Fruit fly (Drosophila melanogaster) whole organism, embryonic: ENCODE measurements around the gene ci.
A peak's percentile ranks its signal among the peaks of the same experiment; 100 is the strongest.

Source experiments
- BEAF-32 ChIP-seq: fragments of 200-800 bp; sonication (Bioruptor generic); optimal IDR thresholded peaks from 3 replicates; lab custom pipeline; 2017; ENCODE audit warnings: missing biosample characterization, missing genetic modification characterization, mild to moderate bottlenecking, moderate library complexity, missing genetic modification reagents
- CG10543 ChIP-seq: fragments of 200-800 bp; sonication (Bioruptor generic); optimal IDR thresholded peaks from 3 replicates; lab custom pipeline; 2017; ENCODE audit warnings: missing biosample characterization, mild to moderate bottlenecking, missing genetic modification characterization, moderate library complexity
- CG11093 ChIP-seq: fragments of 200-800 bp; sonication (Bioruptor generic); IDR thresholded peaks from 3 replicates; pipeline ENCODE4 v1.3.6; 2022; ENCODE audit warnings: missing biosample characterization, missing genetic modification characterization
- CG12155 ChIP-seq: fragments of 200-800 bp; sonication (Bioruptor generic); optimal IDR thresholded peaks from 3 replicates; lab custom pipeline; 2016; ENCODE audit warnings: missing biosample characterization, missing genetic modification characterization
- CG13287 ChIP-seq: fragments of 200-800 bp; sonication (Bioruptor generic); IDR thresholded peaks from 2 replicates; pipeline ENCODE4 v1.3.6; 2022; ENCODE audit warnings: missing biosample characterization, missing genetic modification characterization; ENCODE audit not compliant: partially characterized antibody
- CG15011 ChIP-seq: fragments of 200-800 bp; sonication (Bioruptor generic); optimal IDR thresholded peaks from 3 replicates; lab custom pipeline; 2018; ENCODE audit warnings: missing biosample characterization, mild to moderate bottlenecking, missing genetic modification characterization
- CG17568 ChIP-seq: fragments of 200-800 bp; sonication (Bioruptor generic); optimal IDR thresholded peaks from 2 replicates; lab custom pipeline; 2018; ENCODE audit warnings: missing biosample characterization, mild to moderate bottlenecking, missing genetic modification characterization, moderate library complexity
- CG2712 ChIP-seq: fragments of 200-800 bp; optimal IDR thresholded peaks from 3 replicates; lab custom pipeline; 2019; ENCODE audit warnings: missing biosample characterization, mild to moderate bottlenecking, missing genetic modification characterization, moderate library complexity
- CG30403 ChIP-seq: fragments of 200-800 bp; sonication (Bioruptor generic); optimal IDR thresholded peaks from 3 replicates; lab custom pipeline; 2016; ENCODE audit warnings: missing biosample characterization, missing genetic modification characterization
- CG32767 ChIP-seq: fragments of 200-800 bp; sonication (Bioruptor generic); IDR thresholded peaks from 2 replicates; pipeline ENCODE4 v1.3.6; 2022; ENCODE audit warnings: missing biosample characterization, missing genetic modification characterization
- CG33213 ChIP-seq: fragments of 200-800 bp; sonication (Bioruptor generic); optimal IDR thresholded peaks from 3 replicates; lab custom pipeline; 2016; ENCODE audit warnings: missing biosample characterization, missing genetic modification characterization
- CG43689 ChIP-seq: fragments of 200-800 bp; sonication (Bioruptor generic); IDR thresholded peaks from 2 replicates; pipeline ENCODE4 v1.3.6; 2022; ENCODE audit warnings: missing biosample characterization, missing genetic modification characterization
- CG4730 ChIP-seq: fragments of 200-800 bp; sonication (Bioruptor generic); IDR thresholded peaks from 2 replicates; pipeline ENCODE4 v1.3.6; 2022; ENCODE audit warnings: missing biosample characterization, missing genetic modification characterization
- CG7271 ChIP-seq: fragments of 200-800 bp; sonication (Bioruptor generic); optimal IDR thresholded peaks from 2 replicates; lab custom pipeline; 2018; ENCODE audit warnings: missing biosample characterization, mild to moderate bottlenecking, missing genetic modification characterization, moderate library complexity
- CG8281 ChIP-seq: fragments of 200-800 bp; sonication (Bioruptor generic); optimal IDR thresholded peaks from 2 replicates; lab custom pipeline; 2018; ENCODE audit warnings: missing biosample characterization, mild to moderate bottlenecking, missing genetic modification characterization, moderate library complexity
- CG8924 ChIP-seq: fragments of 200-800 bp; optimal IDR thresholded peaks from 3 replicates; lab custom pipeline; 2019; ENCODE audit warnings: missing biosample characterization, mild to moderate bottlenecking, missing genetic modification characterization, moderate library complexity
- CG9437 ChIP-seq: fragments of 200-800 bp; sonication (Bioruptor generic); optimal IDR thresholded peaks from 2 replicates; lab custom pipeline; 2018; ENCODE audit warnings: missing biosample characterization, mild to moderate bottlenecking, missing genetic modification characterization
- Drgx ChIP-seq: fragments of 200-800 bp; sonication (Bioruptor generic); IDR thresholded peaks from 2 replicates; pipeline ENCODE4 v1.3.6; 2022; ENCODE audit warnings: missing biosample characterization, missing genetic modification characterization
- ERR ChIP-seq: fragments of 200-800 bp; sonication (Bioruptor generic); optimal IDR thresholded peaks from 2 replicates; lab custom pipeline; 2016; ENCODE audit warnings: missing biosample characterization, missing genetic modification characterization
- Eip74EF ChIP-seq, 2 experiments: fragments of 200-800 bp in 1 of 2; fragments of >200 bp in 1 of 2; sonication (Bioruptor generic) in 1 of 2; optimal IDR thresholded peaks; 2 replicates each; lab custom pipeline; 2017 to 2019; ENCODE audit warnings: missing biosample characterization in 2 of 2, missing genetic modification characterization in 2 of 2, mild to moderate bottlenecking in 1 of 2, moderate library complexity in 1 of 2
- Ets65A ChIP-seq: fragments of 200-800 bp; sonication (Bioruptor generic); peaks from one replicate; lab custom pipeline; 2016; ENCODE audit warnings: missing biosample characterization, missing genetic modification characterization
- GATAe ChIP-seq: fragments of 200-800 bp; sonication (Bioruptor generic); conservative IDR thresholded peaks from 2 replicates; pipeline ENCODE4 v1.3.6; 2022; ENCODE audit warnings: missing biosample characterization, missing genetic modification characterization
- HLH54F ChIP-seq: fragments of 200-800 bp; sonication (Bioruptor generic); optimal IDR thresholded peaks from 3 replicates; lab custom pipeline; 2016; ENCODE audit warnings: missing biosample characterization, missing genetic modification characterization
- Hand ChIP-seq: fragments of 200-800 bp; sonication (Bioruptor generic); optimal IDR thresholded peaks from 2 replicates; lab custom pipeline; 2017; ENCODE audit warnings: mild to moderate bottlenecking, missing biosample characterization, missing genetic modification reagents, missing genetic modification characterization
- Hey ChIP-seq: fragments of 200-800 bp; sonication (Bioruptor generic); optimal IDR thresholded peaks from 3 replicates; lab custom pipeline; 2018; ENCODE audit warnings: missing biosample characterization, mild to moderate bottlenecking, missing genetic modification characterization
- MTF-1 ChIP-seq: fragments of 200-800 bp; sonication (Bioruptor generic); optimal IDR thresholded peaks from 2 replicates; lab custom pipeline; 2018; ENCODE audit warnings: missing biosample characterization, mild to moderate bottlenecking, missing genetic modification characterization, borderline replicate concordance
- Nf-YC ChIP-seq: fragments of 200-800 bp; optimal IDR thresholded peaks from 3 replicates; lab custom pipeline; 2019; ENCODE audit warnings: missing biosample characterization, mild to moderate bottlenecking, missing genetic modification characterization, moderate library complexity
- PHDP ChIP-seq: fragments of 200-800 bp; sonication (Bioruptor generic); optimal IDR thresholded peaks from 3 replicates; lab custom pipeline; 2018; ENCODE audit warnings: missing biosample characterization, mild to moderate bottlenecking, missing genetic modification characterization, moderate library complexity
- Scr ChIP-seq: fragments of 200-800 bp; sonication (Bioruptor generic); IDR thresholded peaks from 2 replicates; pipeline ENCODE4 v1.3.6; 2022; ENCODE audit warnings: missing biosample characterization, missing genetic modification characterization; ENCODE audit not compliant: partially characterized antibody
- Tbp ChIP-seq: fragments of >200 bp; optimal IDR thresholded peaks from 2 replicates; lab custom pipeline; 2018; ENCODE audit warnings: missing biosample characterization, missing genetic modification characterization
- YL-1 ChIP-seq: fragments of 200-800 bp; sonication (Bioruptor generic); optimal IDR thresholded peaks from 3 replicates; lab custom pipeline; 2017; ENCODE audit warnings: missing biosample characterization, mild to moderate bottlenecking, missing genetic modification characterization
- ase ChIP-seq: fragments of 200-800 bp; sonication (Bioruptor generic); IDR thresholded peaks from 3 replicates; pipeline ENCODE4 v1.3.6; 2022; ENCODE audit warnings: missing biosample characterization, missing genetic modification characterization
- caup ChIP-seq: fragments of 200-800 bp; sonication (Bioruptor generic); optimal IDR thresholded peaks from 3 replicates; lab custom pipeline; 2017; ENCODE audit warnings: missing biosample characterization, mild to moderate bottlenecking, missing genetic modification characterization, moderate library complexity; ENCODE audit not compliant: severe bottlenecking
- chinmo ChIP-seq: fragments of 200-800 bp; sonication (Bioruptor generic); IDR thresholded peaks from 4 replicates; pipeline ENCODE4 v1.3.6; 2022; ENCODE audit warnings: missing biosample characterization, missing genetic modification characterization; ENCODE audit not compliant: partially characterized antibody
- chn ChIP-seq: fragments of 200-800 bp; sonication (Bioruptor generic); optimal IDR thresholded peaks from 2 replicates; lab custom pipeline; 2016; ENCODE audit warnings: missing biosample characterization, missing genetic modification characterization
- ci ChIP-seq: fragments of 200-800 bp; sonication (Bioruptor generic); IDR thresholded peaks from 3 replicates; pipeline ENCODE4 v1.3.6; 2022; ENCODE audit warnings: missing biosample characterization, missing genetic modification characterization
- corto ChIP-seq: fragments of 200-800 bp; sonication (Bioruptor generic); optimal IDR thresholded peaks from 2 replicates; lab custom pipeline; 2016; ENCODE audit warnings: missing biosample characterization, mild to moderate bottlenecking, missing genetic modification characterization, moderate library complexity
- dan ChIP-seq: fragments of 200-800 bp; sonication (Bioruptor generic); IDR thresholded peaks from 2 replicates; pipeline ENCODE4 v1.3.6; 2022; ENCODE audit warnings: missing biosample characterization, missing genetic modification characterization
- ems ChIP-seq: fragments of 200-800 bp; sonication (Bioruptor generic); optimal IDR thresholded peaks from 3 replicates; lab custom pipeline; 2016; ENCODE audit warnings: missing biosample characterization, missing genetic modification characterization
- esg ChIP-seq: fragments of 200-800 bp; sonication (Bioruptor generic); conservative IDR thresholded peaks from 2 replicates; pipeline ENCODE4 v1.3.6; 2022; ENCODE audit warnings: missing biosample characterization, missing genetic modification characterization
- insv ChIP-seq, 2 experiments: fragments of 200-800 bp; sonication (Bioruptor generic); optimal IDR thresholded peaks; 3 replicates each; lab custom pipeline; 2016 to 2018; ENCODE audit warnings: missing biosample characterization in 2 of 2, missing genetic modification characterization in 2 of 2
- inv ChIP-seq: fragments of 200-800 bp; sonication (Bioruptor generic); IDR thresholded peaks from 2 replicates; pipeline ENCODE4 v1.3.6; 2022; ENCODE audit warnings: missing biosample characterization, missing genetic modification characterization; ENCODE audit not compliant: partially characterized antibody
- ken ChIP-seq: fragments of 200-800 bp; sonication (Bioruptor generic); IDR thresholded peaks from 3 replicates; pipeline ENCODE4 v1.3.6; 2022; ENCODE audit warnings: missing biosample characterization, missing genetic modification characterization
- klu ChIP-seq: fragments of 200-800 bp; sonication (Bioruptor generic); IDR thresholded peaks from 2 replicates; pipeline ENCODE4 v1.3.6; 2022; ENCODE audit warnings: missing biosample characterization, missing genetic modification characterization
- nom ChIP-seq: fragments of 200-800 bp; sonication (Bioruptor generic); optimal IDR thresholded peaks from 2 replicates; lab custom pipeline; 2017; ENCODE audit warnings: missing biosample characterization, missing genetic modification characterization, mild to moderate bottlenecking, moderate library complexity, missing genetic modification reagents
- pb ChIP-seq: fragments of 200-800 bp; sonication (Bioruptor generic); optimal IDR thresholded peaks from 3 replicates; lab custom pipeline; 2016; ENCODE audit warnings: missing biosample characterization, missing genetic modification characterization
- ro ChIP-seq: fragments of 200-800 bp; sonication (Bioruptor generic); IDR thresholded peaks from 2 replicates; pipeline ENCODE4 v1.3.6; 2022; ENCODE audit warnings: missing biosample characterization, missing genetic modification characterization
- ssp ChIP-seq: fragments of 200-800 bp; sonication (Bioruptor generic); IDR thresholded peaks from 2 replicates; pipeline ENCODE4 v1.3.6; 2022; ENCODE audit warnings: missing biosample characterization, missing genetic modification characterization
- vfl ChIP-seq: fragments of 200-800 bp; sonication (Bioruptor generic); optimal IDR thresholded peaks from 2 replicates; lab custom pipeline; 2016; ENCODE audit warnings: missing biosample characterization, missing genetic modification characterization
- vvl ChIP-seq: fragments of 200-800 bp; sonication (Bioruptor generic); IDR thresholded peaks from 2 replicates; pipeline ENCODE4 v1.3.6; 2022; ENCODE audit warnings: missing biosample characterization, missing genetic modification characterization

Gene ci

dm6 chr4:70127-70904 lies 13.5 kb upstream of the ci start (continued):
- TF ChIP-seq CG9437 (GFP tag; lab: Kevin White, UChicago) (no peak), YL-1 (GFP tag; lab: Kevin White, UChicago) (peak; percentile 39), Ets65A (no peak), MTF-1 (no peak), Hand (no peak), ssp (GFP tag; lab: Robert Waterston, UW) (no peak), nom (GFP tag; lab: Kevin White, UChicago) (no peak), CG32767 (GFP tag; lab: Robert Waterston, UW) (peak; percentile 78; the same call in 1 of the 2 replicates), Drgx (GFP tag; lab: Robert Waterston, UW) (no peak), Hey (tag; lab: Kevin White, UChicago) (no peak), CG7271 (tag; lab: Kevin White, UChicago) (no peak), Scr (GFP tag; lab: Robert Waterston, UW) (no peak), CG2712 (tag; lab: Kevin White, UChicago) (no peak), corto (no peak), ro (GFP tag; lab: Robert Waterston, UW) (no peak), ken (GFP tag; lab: Robert Waterston, UW) (no peak), pb (no peak), inv (GFP tag; lab: Robert Waterston, UW) (no peak), CG4730 (GFP tag; lab: Robert Waterston, UW) (no peak), dan (GFP tag; lab: Robert Waterston, UW) (no peak), vvl (GFP tag; lab: Robert Waterston, UW) (no peak), Eip74EF (GFP tag; optimal IDR thresholded peaks at IDR 0.05; lab: Kevin White, UChicago) (no peak), CG15011 (GFP tag; lab: Kevin White, UChicago) (no peak), CG8924 (tag; lab: Kevin White, UChicago) (peak; percentile 76), CG17568 (GFP tag; lab: Kevin White, UChicago) (peak; percentile 36), BEAF-32 (no peak), caup (no peak), esg (GFP tag; lab: Robert Waterston, UW) (no peak), CG30403 (no peak), chinmo (peak; percentile 93), ci (no peak), CG10543 (peak; percentile 66), CG11093 (GFP tag; lab: Robert Waterston, UW) (no peak), CG13287 (GFP tag; lab: Robert Waterston, UW) (no peak), chn (GFP tag; lab: Kevin White, UChicago) (no peak), CG12155 (no peak), HLH54F (GFP tag; lab: Kevin White, UChicago) (no peak), ERR (GFP tag; lab: Kevin White, UChicago) (no peak), ase (GFP tag; lab: Robert Waterston, UW) (no peak), klu (GFP tag; lab: Robert Waterston, UW) (no peak), Tbp (no peak), ems (GFP tag; lab: Kevin White, UChicago) (no peak), CG43689 (no peak), insv (GFP tag; optimal IDR thresholded peaks at IDR 0.05; lab: Kevin White, UChicago) (peak in 1 of 2 experiments; percentile 2), vfl (no peak), Nf-YC (no peak), PHDP (tag; lab: Kevin White, UChicago) (no peak), GATAe (GFP tag; lab: Robert Waterston, UW) (no peak), CG33213 (GFP tag; lab: Kevin White, UChicago) (no peak), CG8281 (tag; lab: Kevin White, UChicago) (no peak)
